ENCODE assay signal across 1 fruit fly cellular context in genomic region chr2L:4837772-4838397, dm6.
A peak's percentile ranks its signal among the peaks of the same experiment; 100 is the strongest.
TF ChIP-seq lines count a peak whose summit lies in the region.

Gene tank (minus strand): TSS chr2L:4837999.
Gene CG12194 (plus strand): TSS chr2L:4838347.

TF ChIP-seq in whole organism, embryonic, 481 proteins besides CTCF, POLR2A, EP300 and RAD21 (continued from another document and continues in another):
- TF ChIP-seq Hsf (GFP tag; optimal IDR thresholded peaks at IDR 0.05; lab: Kevin White, UChicago), result peak; percentile 99
- TF ChIP-seq row (GFP tag; IDR thresholded peaks at IDR 0.05; lab: Robert Waterston, UW), result peak; percentile 99
- TF ChIP-seq CG11504 (tag; optimal IDR thresholded peaks at IDR 0.05; lab: Kevin White, UChicago), result peak; percentile 97
- TF ChIP-seq ham (GFP tag; IDR thresholded peaks at IDR 0.05; lab: Robert Waterston, UW), result peak; percentile 97
- peak; percentile 99 for TF ChIP-seq danr (GFP tag; IDR thresholded peaks at IDR 0.05; lab: Robert Waterston, UW)
- peak; percentile 98 for TF ChIP-seq zen (tag; optimal IDR thresholded peaks at IDR 0.05; lab: Kevin White, UChicago)
- peak; percentile 98 for TF ChIP-seq ro (GFP tag; IDR thresholded peaks at IDR 0.05; lab: Robert Waterston, UW)
- peak; percentile 29; the same call in 1 of the 3 replicates for TF ChIP-seq hb (GFP tag; IDR thresholded peaks at IDR 0.05; lab: Robert Waterston, UW; ENCODE audit: partially characterized antibody)
- peak; percentile 98 for TF ChIP-seq cas (GFP tag; IDR thresholded peaks at IDR 0.05; lab: Robert Waterston, UW)
- TF ChIP-seq CoRest (tag; optimal IDR thresholded peaks at IDR 0.05; lab: Kevin White, UChicago), result peak; percentile 98
- TF ChIP-seq kah (GFP tag; optimal IDR thresholded peaks at IDR 0.05; lab: Kevin White, UChicago), result peak; percentile 84
- TF ChIP-seq CG3995 (GFP tag; optimal IDR thresholded peaks at IDR 0.05; lab: Kevin White, UChicago), result peak; percentile 72
- TF ChIP-seq schlank (tag; optimal IDR thresholded peaks at IDR 0.05; lab: Kevin White, UChicago), result peak; percentile 97
- peak; percentile 85 for TF ChIP-seq Hey (tag; optimal IDR thresholded peaks at IDR 0.05; lab: Kevin White, UChicago)
- TF ChIP-seq CG13624 (GFP tag; optimal IDR thresholded peaks at IDR 0.05; lab: Kevin White, UChicago), result peak; percentile 99
- peak; percentile 87 for TF ChIP-seq sug (tag; optimal IDR thresholded peaks at IDR 0.05; lab: Kevin White, UChicago)
- TF ChIP-seq dimm (GFP tag; IDR thresholded peaks at IDR 0.05; lab: Robert Waterston, UW), result peak; percentile 98
- TF ChIP-seq bigmax (GFP tag; optimal IDR thresholded peaks at IDR 0.05; lab: Kevin White, UChicago), result peak; percentile 82
- peak; percentile 91 for TF ChIP-seq twi (tag; optimal IDR thresholded peaks at IDR 0.05; lab: Kevin White, UChicago)
- TF ChIP-seq Taf1 (GFP tag; IDR thresholded peaks at IDR 0.05; lab: Robert Waterston, UW), result peak; percentile 97
- peak; percentile 99 for TF ChIP-seq CG14014 (GFP tag; IDR thresholded peaks at IDR 0.05; lab: Robert Waterston, UW)
- TF ChIP-seq stwl (tag; optimal IDR thresholded peaks at IDR 0.05; lab: Kevin White, UChicago), result peak; percentile 84
- peak; percentile 100 for TF ChIP-seq CG2199 (GFP tag; IDR thresholded peaks at IDR 0.05; lab: Robert Waterston, UW)
- peak; percentile 99 for TF ChIP-seq CG10654 (GFP tag; optimal IDR thresholded peaks at IDR 0.05; lab: Kevin White, UChicago)
- peak; percentile 97 for TF ChIP-seq CG31224 (GFP tag; IDR thresholded peaks at IDR 0.05; lab: Robert Waterston, UW)
- TF ChIP-seq CG34422 (GFP tag; IDR thresholded peaks at IDR 0.05; lab: Robert Waterston, UW), result peak; percentile 100
- peak; percentile 95 for TF ChIP-seq CG15514 (GFP tag; optimal IDR thresholded peaks at IDR 0.05; lab: Kevin White, UChicago)
- peak; percentile 95 for TF ChIP-seq Poxn (GFP tag; IDR thresholded peaks at IDR 0.05; lab: Robert Waterston, UW)
- TF ChIP-seq chinmo (GFP tag; IDR thresholded peaks at IDR 0.05; lab: Robert Waterston, UW; ENCODE audit: partially characterized antibody), result 0 out of 4 replicates have a peak, but pooled peaks have one; percentile 70
- 0 out of 2 replicates have a peak, but pooled peaks have one; percentile 47 for TF ChIP-seq ato (GFP tag; IDR thresholded peaks at IDR 0.05; lab: Robert Waterston, UW; ENCODE audit: partially characterized antibody)
- TF ChIP-seq tna (GFP tag; IDR thresholded peaks at IDR 0.05; lab: Robert Waterston, UW; ENCODE audit: partially characterized antibody), result peak; percentile 48; the same call in 1 of the 2 replicates
- TF ChIP-seq CkIIα-i1 (GFP tag; IDR thresholded peaks at IDR 0.05; lab: Robert Waterston, UW), result peak; percentile 97
- TF ChIP-seq CG6854 (GFP tag; optimal IDR thresholded peaks at IDR 0.05; lab: Kevin White, UChicago), result peak; percentile 97
- TF ChIP-seq unc-4 (GFP tag; IDR thresholded peaks at IDR 0.05; lab: Robert Waterston, UW; ENCODE audit: partially characterized antibody), result peak; percentile 79
- TF ChIP-seq gfzf (GFP tag; optimal IDR thresholded peaks at IDR 0.05; lab: Kevin White, UChicago), result peak; percentile 37
- peak; percentile 98 for TF ChIP-seq CG18476 (GFP tag; optimal IDR thresholded peaks at IDR 0.05; lab: Kevin White, UChicago)
- TF ChIP-seq hbn (GFP tag; IDR thresholded peaks at IDR 0.05; lab: Robert Waterston, UW; ENCODE audit: partially characterized antibody), result peak; percentile 60
- TF ChIP-seq CG1529 (GFP tag; optimal IDR thresholded peaks at IDR 0.05; lab: Kevin White, UChicago), result peak; percentile 98
- no peak for TF ChIP-seq D (optimal IDR thresholded peaks at IDR 0.05; lab: Kevin White, UChicago)
- peak; percentile 98 for TF ChIP-seq D (GFP tag; optimal IDR thresholded peaks at IDR 0.05; lab: Kevin White, UChicago)
- peak; percentile 97 for TF ChIP-seq CG9215 (GFP tag; IDR thresholded peaks at IDR 0.05; lab: Robert Waterston, UW)
- TF ChIP-seq pfk (GFP tag; optimal IDR thresholded peaks at IDR 0.05; lab: Kevin White, UChicago), result peak; percentile 7
- peak; percentile 99 for TF ChIP-seq Antp (GFP tag; optimal IDR thresholded peaks at IDR 0.05; lab: Kevin White, UChicago)
- TF ChIP-seq CG13296 (GFP tag; optimal IDR thresholded peaks at IDR 0.05; lab: Kevin White, UChicago), result peak; percentile 92
- TF ChIP-seq CG15073 (GFP tag; optimal IDR thresholded peaks at IDR 0.05; lab: Kevin White, UChicago), result peak; percentile 90
- peak; percentile 99 for TF ChIP-seq slp2 (GFP tag; optimal IDR thresholded peaks at IDR 0.05; lab: Kevin White, UChicago)
- peak; percentile 99 for TF ChIP-seq CG9727 (GFP tag; optimal IDR thresholded peaks at IDR 0.05; lab: Kevin White, UChicago)
- TF ChIP-seq tup (GFP tag; optimal IDR thresholded peaks at IDR 0.05; lab: Kevin White, UChicago), result peak; percentile 99
- peak; percentile 99 for TF ChIP-seq CG8089 (GFP tag; optimal IDR thresholded peaks at IDR 0.05; lab: Kevin White, UChicago)
- peak; percentile 99 for TF ChIP-seq caup (GFP tag; optimal IDR thresholded peaks at IDR 0.05; lab: Kevin White, UChicago; ENCODE audit: severe bottlenecking)
- peak; percentile 99 for TF ChIP-seq H2.0 (GFP tag; IDR thresholded peaks at IDR 0.05; lab: Robert Waterston, UW)
- TF ChIP-seq ken (GFP tag; IDR thresholded peaks at IDR 0.05; lab: Robert Waterston, UW), result peak; percentile 99
- peak; percentile 97 for TF ChIP-seq ERR (GFP tag; optimal IDR thresholded peaks at IDR 0.05; lab: Kevin White, UChicago)
- peak; percentile 99 for TF ChIP-seq CG16779 (GFP tag; IDR thresholded peaks at IDR 0.05; lab: Robert Waterston, UW)
- peak; percentile 99 for TF ChIP-seq jing (GFP tag; optimal IDR thresholded peaks at IDR 0.05; lab: Kevin White, UChicago)
- TF ChIP-seq CG12659 (GFP tag; optimal IDR thresholded peaks at IDR 0.05; lab: Kevin White, UChicago), result peak; percentile 99
- TF ChIP-seq CG43689 (GFP tag; IDR thresholded peaks at IDR 0.05; lab: Robert Waterston, UW), result peak; percentile 99
- peak; percentile 98 for TF ChIP-seq ab (GFP tag; optimal IDR thresholded peaks at IDR 0.05; lab: Kevin White, UChicago)
- peak; percentile 40 to 78 for TF ChIP-seq crp (GFP tag; optimal IDR thresholded peaks at IDR 0.05; lab: Kevin White, UChicago)
- peak; percentile 98 for TF ChIP-seq C15 (GFP tag; IDR thresholded peaks at IDR 0.05; lab: Robert Waterston, UW)
- TF ChIP-seq bowl (GFP tag; IDR thresholded peaks at IDR 0.05; lab: Robert Waterston, UW), result peak; percentile 97
- peak; percentile 99 for TF ChIP-seq unpg (GFP tag; optimal IDR thresholded peaks at IDR 0.05; lab: Kevin White, UChicago)
- peak; percentile 99 for TF ChIP-seq ranshi (GFP tag; IDR thresholded peaks at IDR 0.05; lab: Robert Waterston, UW)
- TF ChIP-seq CG5953 (GFP tag; IDR thresholded peaks at IDR 0.05; lab: Robert Waterston, UW), result peak; percentile 99
- TF ChIP-seq zfh2 (GFP tag; optimal IDR thresholded peaks at IDR 0.05; lab: Kevin White, UChicago), result peak; percentile 99
- TF ChIP-seq CG14860 (GFP tag; IDR thresholded peaks at IDR 0.05; lab: Robert Waterston, UW; ENCODE audit: partially characterized antibody), result peak; percentile 74
- TF ChIP-seq Deaf1 (tag; optimal IDR thresholded peaks at IDR 0.05; lab: Kevin White, UChicago), result peak; percentile 87
- TF ChIP-seq lab (GFP tag; optimal IDR thresholded peaks at IDR 0.05; lab: Kevin White, UChicago), result peak; percentile 99
- TF ChIP-seq ap (GFP tag; IDR thresholded peaks at IDR 0.05; lab: Robert Waterston, UW), result peak; percentile 99
- TF ChIP-seq zen2 (GFP tag; IDR thresholded peaks at IDR 0.05; lab: Robert Waterston, UW; ENCODE audit: partially characterized antibody), result peak; percentile 62; the same call in 2 of the 3 replicates
- peak; percentile 72 for TF ChIP-seq inv (GFP tag; IDR thresholded peaks at IDR 0.05; lab: Robert Waterston, UW; ENCODE audit: partially characterized antibody)
- TF ChIP-seq CG14710 (tag; optimal IDR thresholded peaks at IDR 0.05; lab: Kevin White, UChicago), result peak; percentile 97
- peak; percentile 97 for TF ChIP-seq CG8290 (GFP tag; optimal IDR thresholded peaks at IDR 0.05; lab: Kevin White, UChicago)
- TF ChIP-seq CG8290 (tag; optimal IDR thresholded peaks at IDR 0.05; lab: Kevin White, UChicago), result peak; percentile 89 to 100
- TF ChIP-seq chif (GFP tag; optimal IDR thresholded peaks at IDR 0.05; lab: Kevin White, UChicago), result peak; percentile 99
- peak; percentile 98 for TF ChIP-seq Max (GFP tag; optimal IDR thresholded peaks at IDR 0.05; lab: Kevin White, UChicago)
- peak; percentile 26 for TF ChIP-seq CG15479 (GFP tag; optimal IDR thresholded peaks at IDR 0.05; lab: Kevin White, UChicago)
- peak; percentile 90 for TF ChIP-seq CG17912 (GFP tag; optimal IDR thresholded peaks at IDR 0.05; lab: Kevin White, UChicago)
- TF ChIP-seq CG7357 (GFP tag; IDR thresholded peaks at IDR 0.05; lab: Robert Waterston, UW), result peak; percentile 96
- peak; percentile 98 for TF ChIP-seq BtbVII (GFP tag; optimal IDR thresholded peaks at IDR 0.05; lab: Kevin White, UChicago)
- peak; percentile 95 for TF ChIP-seq psq (GFP tag; optimal IDR thresholded peaks at IDR 0.05; lab: Kevin White, UChicago)
- TF ChIP-seq mirr (GFP tag; optimal IDR thresholded peaks at IDR 0.05; lab: Kevin White, UChicago), result peak; percentile 91
- peak; percentile 99 for TF ChIP-seq Camta (GFP tag; optimal IDR thresholded peaks at IDR 0.05; lab: Kevin White, UChicago)
- peak; percentile 69 for TF ChIP-seq CG42726 (GFP tag; IDR thresholded peaks at IDR 0.05; lab: Robert Waterston, UW; ENCODE audit: partially characterized antibody)
- TF ChIP-seq CG11247 (GFP tag; IDR thresholded peaks at IDR 0.05; lab: Robert Waterston, UW), result peak; percentile 99
- peak; percentile 99 for TF ChIP-seq HmgD (GFP tag; optimal IDR thresholded peaks at IDR 0.05; lab: Kevin White, UChicago)
- TF ChIP-seq CG8478 (optimal IDR thresholded peaks at IDR 0.05; lab: Kevin White, UChicago), result no peak
- TF ChIP-seq CG12071 (GFP tag; optimal IDR thresholded peaks at IDR 0.05; lab: Kevin White, UChicago), result peak; percentile 99
- peak; percentile 99 for TF ChIP-seq CG1233 (GFP tag; optimal IDR thresholded peaks at IDR 0.05; lab: Kevin White, UChicago)
- TF ChIP-seq az2 (GFP tag; optimal IDR thresholded peaks at IDR 0.05; lab: Kevin White, UChicago), result peak; percentile 100
- TF ChIP-seq Fer1 (GFP tag; optimal IDR thresholded peaks at IDR 0.05; lab: Kevin White, UChicago), result peak; percentile 98
- peak; percentile 99 for TF ChIP-seq eyg (GFP tag; optimal IDR thresholded peaks at IDR 0.05; lab: Kevin White, UChicago)
- TF ChIP-seq CG15696 (tag; optimal IDR thresholded peaks at IDR 0.05; lab: Kevin White, UChicago), result peak; percentile 86
- TF ChIP-seq Dll (GFP tag; IDR thresholded peaks at IDR 0.05; lab: Robert Waterston, UW; ENCODE audit: partially characterized antibody), result peak; percentile 87
- TF ChIP-seq Adf1 (GFP tag; IDR thresholded peaks at IDR 0.05; lab: Robert Waterston, UW), result peak; percentile 86
- TF ChIP-seq oc (tag; optimal IDR thresholded peaks at IDR 0.05; lab: Kevin White, UChicago), result peak; percentile 99
- peak; percentile 99 for TF ChIP-seq otp (GFP tag; IDR thresholded peaks at IDR 0.05; lab: Robert Waterston, UW)
- no peak for TF ChIP-seq sqz (GFP tag; optimal IDR thresholded peaks at IDR 0.05; lab: Kevin White, UChicago)
- TF ChIP-seq ash1 (GFP tag; optimal IDR thresholded peaks at IDR 0.05; lab: Kevin White, UChicago), result peak; percentile 94
- TF ChIP-seq pita (GFP tag; optimal IDR thresholded peaks at IDR 0.05; lab: Kevin White, UChicago), result no peak
- peak; percentile 99 for TF ChIP-seq Aef1 (GFP tag; IDR thresholded peaks at IDR 0.05; lab: Robert Waterston, UW)
- TF ChIP-seq dmrt99B (tag; optimal IDR thresholded peaks at IDR 0.05; lab: Kevin White, UChicago), result peak; percentile 99
- TF ChIP-seq CG18619 (GFP tag; optimal IDR thresholded peaks at IDR 0.05; lab: Kevin White, UChicago), result peak; percentile 99
- TF ChIP-seq abd-A (tag; optimal IDR thresholded peaks at IDR 0.05; lab: Kevin White, UChicago), result no peak
- peak; percentile 99 for TF ChIP-seq HmgZ (tag; optimal IDR thresholded peaks at IDR 0.05; lab: Kevin White, UChicago)
- TF ChIP-seq CG3838 (GFP tag; optimal IDR thresholded peaks at IDR 0.05; lab: Kevin White, UChicago), result peak; percentile 97
- TF ChIP-seq CG34376 (GFP tag; optimal IDR thresholded peaks at IDR 0.05; lab: Kevin White, UChicago), result peak; percentile 82
- TF ChIP-seq CrebB (tag; optimal IDR thresholded peaks at IDR 0.05; lab: Kevin White, UChicago), result peak; percentile 98
- peak; percentile 99 for TF ChIP-seq CG14667 (GFP tag; IDR thresholded peaks at IDR 0.05; lab: Robert Waterston, UW)
- TF ChIP-seq CG17802 (tag; optimal IDR thresholded peaks at IDR 0.05; lab: Kevin White, UChicago), result peak; percentile 95
- TF ChIP-seq CG11093 (GFP tag; IDR thresholded peaks at IDR 0.05; lab: Robert Waterston, UW), result peak; percentile 99
- TF ChIP-seq ems (GFP tag; optimal IDR thresholded peaks at IDR 0.05; lab: Kevin White, UChicago), result peak; percentile 99
- peak; percentile 84 for TF ChIP-seq CG5180 (GFP tag; optimal IDR thresholded peaks at IDR 0.05; lab: Kevin White, UChicago)
- peak; percentile 95 for TF ChIP-seq ssp (GFP tag; IDR thresholded peaks at IDR 0.05; lab: Robert Waterston, UW)
- no peak for TF ChIP-seq cg (GFP tag; optimal IDR thresholded peaks at IDR 0.05; lab: Kevin White, UChicago)
- TF ChIP-seq Hr78 (GFP tag; optimal IDR thresholded peaks at IDR 0.05; lab: Kevin White, UChicago), result peak in 1 of 2 experiments; percentile 86
- peak; percentile 98 for TF ChIP-seq CG7987 (GFP tag; optimal IDR thresholded peaks at IDR 0.05; lab: Kevin White, UChicago)
- TF ChIP-seq CG11695 (GFP tag; IDR thresholded peaks at IDR 0.05; lab: Robert Waterston, UW), result peak; percentile 99
- TF ChIP-seq pan (optimal IDR thresholded peaks at IDR 0.05; lab: Kevin White, UChicago), result no peak
- peak in 1 of 2 experiments; percentile 100 for TF ChIP-seq pan (GFP tag; optimal IDR thresholded peaks at IDR 0.05 in 1 of 2, IDR thresholded peaks at IDR 0.05 in 1 of 2)
- peak; percentile 97 for TF ChIP-seq grau (tag; optimal IDR thresholded peaks at IDR 0.05; lab: Kevin White, UChicago)
- peak; percentile 96 for TF ChIP-seq CG10267 (tag; optimal IDR thresholded peaks at IDR 0.05; lab: Kevin White, UChicago)
- peak; percentile 96 for TF ChIP-seq fd64A (GFP tag; optimal IDR thresholded peaks at IDR 0.05; lab: Kevin White, UChicago)
- TF ChIP-seq dati (GFP tag; IDR thresholded peaks at IDR 0.05; lab: Robert Waterston, UW), result peak; percentile 99
- TF ChIP-seq ci (GFP tag; IDR thresholded peaks at IDR 0.05; lab: Robert Waterston, UW), result peak; percentile 100
- peak; percentile 99 for TF ChIP-seq NFAT (GFP tag; IDR thresholded peaks at IDR 0.05; lab: Robert Waterston, UW)
- TF ChIP-seq Sin3A (optimal IDR thresholded peaks at IDR 0.05; lab: Kevin White, UChicago), result peak; percentile 84
- TF ChIP-seq Eip74EF (GFP tag; optimal IDR thresholded peaks at IDR 0.05; lab: Kevin White, UChicago), result peak in 1 of 2 experiments; percentile 96
